Worm (Caenorhabditis elegans) whole organism, midembryonic: ENCODE results near the gene T23D5.3.

ENCODE experiments used
- T22C8.4 ChIP-seq: fragments of 200-800 bp; sonication (Bioruptor generic); IDR thresholded peaks from 2 replicates; pipeline ENCODE4 v1.3.6; 2022; ENCODE audit warnings: missing genetic modification characterization, missing compliant biosample characterization
- flt-1 ChIP-seq: fragments of 200-800 bp; sonication (Bioruptor generic); IDR thresholded peaks from 2 replicates; pipeline ENCODE4 v1.3.6; 2022; ENCODE audit warnings: missing genetic modification characterization, missing compliant biosample characterization
- klf-2 ChIP-seq: fragments of 200-800 bp; sonication (Bioruptor generic); conservative IDR thresholded peaks from 2 replicates; pipeline ENCODE4 v1.3.6; 2022; ENCODE audit warnings: missing genetic modification reagents, missing genetic modification characterization, missing compliant biosample characterization
- med-1 ChIP-seq: sonication (generic microtip); optimal IDR thresholded peaks from 2 replicates; lab custom pipeline; 2017; ENCODE audit warnings: missing genetic modification characterization, mild to moderate bottlenecking, missing compliant biosample characterization, antibody characterized with exemption, missing genetic modification reagents; ENCODE audit not compliant: insufficient read depth
- ref-1 ChIP-seq: fragments of 200-800 bp; sonication (Bioruptor generic); conservative IDR thresholded peaks from 2 replicates; pipeline ENCODE4 v1.3.6; 2022; ENCODE audit warnings: missing genetic modification reagents, missing genetic modification characterization, missing compliant biosample characterization
- tab-1 ChIP-seq: fragments of 200-800 bp; sonication (Bioruptor generic); IDR thresholded peaks from 2 replicates; pipeline ENCODE4 v1.3.6; 2022; ENCODE audit warnings: missing genetic modification characterization, missing compliant biosample characterization
- ztf-23 ChIP-seq: fragments of 200-800 bp; sonication (Bioruptor generic); IDR thresholded peaks from 2 replicates; pipeline ENCODE4 v1.3.6; 2022; ENCODE audit warnings: missing genetic modification reagents, missing genetic modification characterization, missing compliant biosample characterization

DNA sequence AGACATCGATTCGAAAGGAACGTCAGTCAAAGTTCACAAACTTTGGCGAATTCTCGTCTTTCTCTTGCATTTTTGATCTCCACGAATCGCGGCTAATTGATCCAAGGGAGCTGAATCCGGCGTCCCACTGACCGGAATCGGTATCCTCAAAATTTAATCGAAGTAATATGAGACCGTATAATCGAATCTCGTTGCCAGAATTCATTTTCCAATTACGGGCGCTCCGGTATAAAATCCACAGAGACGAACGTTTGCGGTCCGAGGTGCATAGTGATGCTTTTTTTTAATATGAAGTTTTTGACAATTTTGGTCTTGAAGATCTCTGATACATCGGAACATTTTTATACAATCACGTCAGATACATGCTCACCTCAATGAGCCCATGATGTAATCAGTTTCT is 24.2 kb upstream of the T23D5.3 start:
- no peak for TF ChIP-seq klf-2 (GFP tag; lab: Robert Waterston, UW)
- TF ChIP-seq flt-1 (GFP tag; lab: Robert Waterston, UW), result no peak
- TF ChIP-seq tab-1 (GFP tag; lab: Robert Waterston, UW), result no peak
- TF ChIP-seq ztf-23, result no peak
- no peak for TF ChIP-seq T22C8.4 (GFP tag; lab: Robert Waterston, UW)
- TF ChIP-seq ref-1 (GFP tag; lab: Robert Waterston, UW), result no peak
- no peak for TF ChIP-seq med-1 (GFP tag; lab: Kevin White, UChicago)
